Worm (Caenorhabditis elegans) whole organism, late embryonic: ENCODE results near the gene ins-10.

Experiments
- C08G9.2 ChIP-seq: sonication (generic microtip); optimal IDR thresholded peaks from 2 replicates; lab custom pipeline; 2016; ENCODE audit warnings: mild to moderate bottlenecking, missing genetic modification characterization, moderate library complexity, missing compliant biosample characterization
- ceh-2 ChIP-seq: sonication (generic microtip); optimal IDR thresholded peaks from 2 replicates; lab custom pipeline; 2016; ENCODE audit warnings: missing genotype, missing genetic modification characterization, missing compliant biosample characterization
- ceh-24 ChIP-seq: sonication (generic microtip); optimal IDR thresholded peaks from 2 replicates; lab custom pipeline; 2016; ENCODE audit warnings: mild to moderate bottlenecking, missing genetic modification characterization, missing compliant biosample characterization
- ceh-45 ChIP-seq: fragments of 200-800 bp; sonication (Bioruptor generic); IDR thresholded peaks from 2 replicates; pipeline ENCODE4 v1.3.6; 2022; ENCODE audit warnings: missing genetic modification reagents, missing genetic modification characterization, missing compliant biosample characterization
- nfya-1 ChIP-seq: sonication (generic microtip); optimal IDR thresholded peaks from 2 replicates; lab custom pipeline; 2017; ENCODE audit warnings: missing genetic modification characterization, mild to moderate bottlenecking, missing compliant biosample characterization, antibody characterized with exemption, moderate library complexity
- nhr-11 ChIP-seq: fragments of 150-350 bp; optimal IDR thresholded peaks from 2 replicates; lab custom pipeline; 2014; ENCODE audit warnings: missing biosample characterization, missing genetic modification characterization
- rnt-1 ChIP-seq: sonication (generic microtip); optimal IDR thresholded peaks from 2 replicates; lab custom pipeline; 2016; ENCODE audit warnings: missing genetic modification characterization, missing compliant biosample characterization
- tbx-2 ChIP-seq: sonication (generic microtip); optimal IDR thresholded peaks from 2 replicates; lab custom pipeline; 2016; ENCODE audit warnings: missing genetic modification characterization, missing compliant biosample characterization

- TF ChIP-seq rnt-1 (tag; lab: Kevin White, UChicago), result no peak
- no peak for TF ChIP-seq C08G9.2 (tag; lab: Kevin White, UChicago)
- TF ChIP-seq nfya-1 (tag; lab: Kevin White, UChicago), result no peak
- no peak for TF ChIP-seq tbx-2 (tag; lab: Kevin White, UChicago)
- TF ChIP-seq ceh-24 (tag; lab: Kevin White, UChicago), result no peak
- no peak for TF ChIP-seq ceh-2 (tag; lab: Kevin White, UChicago)
- TF ChIP-seq ceh-45 (GFP tag; lab: Robert Waterston, UW), result no peak
- TF ChIP-seq nhr-11 (tag; lab: Kevin White, UChicago), result no peak
Measured at ce11 chrV:14082453-14082852, 48.7 kb downstream of the ins-10 start, which contains the start of gene D1086.10.
